Worm (Caenorhabditis elegans): ENCODE data around the gene ZK105.12.

- no peak for TF ChIP-seq ceh-82 (tag; optimal IDR thresholded peaks at IDR 0.05)
- no peak for TF ChIP-seq zip-2 (tag; optimal IDR thresholded peaks at IDR 0.05)
- no peak for TF ChIP-seq unc-39 (tag; optimal IDR thresholded peaks at IDR 0.05)
- no peak for TF ChIP-seq tra-1 (GFP tag; IDR thresholded peaks at IDR 0.05)
- no peak for TF ChIP-seq set-16 (GFP tag; IDR thresholded peaks at IDR 0.05)
- no peak for TF ChIP-seq lsy-2 (tag; optimal IDR thresholded peaks at IDR 0.05)
- TF ChIP-seq nhr-10 (tag; optimal IDR thresholded peaks at IDR 0.05), result no peak
- TF ChIP-seq unc-62 (GFP tag; optimal IDR thresholded peaks at IDR 0.05 in 1 of 2), result no peak
- TF ChIP-seq unc-62 (tag; optimal IDR thresholded peaks at IDR 0.05), result no peak
- TF ChIP-seq ZK546.5 (tag; optimal IDR thresholded peaks at IDR 0.05), result no peak
- TF ChIP-seq zfp-2 (tag; optimal IDR thresholded peaks at IDR 0.05), result no peak
Measured at ce11 chrV:7741918-7742317, 26.0 kb upstream of the ZK105.12 start.

All from whole organism, L4 larva.